Worm (Caenorhabditis elegans): Measurements from ENCODE around the gene C45G9.9.
"Not testable (repeated sequence)": the region's sequence is repeated elsewhere in the genome, so short reads cannot be mapped to it uniquely, and the experiment has no call there.

Gene C45G9.9

DNA sequence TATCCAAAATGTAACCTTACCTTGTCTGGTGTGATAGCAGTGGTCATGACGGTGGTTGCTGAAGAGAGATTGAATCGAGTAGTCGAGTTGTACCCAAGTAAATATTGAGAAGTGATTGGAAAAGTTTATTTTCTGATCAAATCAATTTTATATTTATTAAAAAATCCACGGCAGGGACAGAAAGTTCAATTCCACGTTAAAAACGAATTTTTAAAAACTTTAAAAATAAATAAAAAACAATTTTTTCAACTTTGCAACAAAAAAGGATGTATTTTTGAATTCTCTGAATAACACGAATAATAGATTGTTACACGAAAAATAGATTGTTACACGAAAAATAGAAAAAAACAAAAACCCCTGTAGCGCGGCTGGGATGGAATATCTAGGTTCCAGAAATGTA, at the start of gene C45G9.9:
C45G9.9 (minus strand) TSS at position 101 of the 400 bp plus-strand sequence.
- not testable (repeated sequence) for TF ChIP-seq hmg-4 (GFP tag; optimal IDR thresholded peaks at IDR 0.05); tra-4 (tag; optimal IDR thresholded peaks at IDR 0.05); scrt-1 (GFP tag; IDR thresholded peaks at IDR 0.05)

ce11 chrIII:5102616-5103015, 47.0 kb upstream of the C45G9.9 start, which contains the start of gene F54D8.6:
Gene F54D8.6, plus strand, starts transcription at chrIII:5102985.
- no peak for TF ChIP-seq hnd-1 (tag; optimal IDR thresholded peaks at IDR 0.05)

DNA sequence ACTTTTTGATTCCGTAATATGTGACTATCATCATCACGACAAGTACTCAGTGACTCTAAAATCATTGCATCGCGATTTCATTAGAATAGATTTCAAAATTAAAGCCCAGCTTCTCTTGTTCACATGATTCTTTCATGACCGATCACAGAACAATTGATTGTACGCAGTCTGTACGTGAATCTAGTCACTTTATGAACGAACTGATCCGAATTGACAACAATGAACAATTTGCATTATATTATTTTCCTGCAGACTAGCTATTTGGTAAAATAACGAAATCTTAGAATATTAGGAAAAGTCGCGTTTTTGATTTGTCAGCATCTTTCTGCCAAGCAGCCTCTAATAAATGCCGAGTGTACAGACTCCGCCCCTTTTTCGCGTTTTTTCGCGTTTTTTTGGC, 43.9 kb upstream of the C45G9.9 start:
- TF ChIP-seq hnd-1 (tag; optimal IDR thresholded peaks at IDR 0.05) (no peak), tbx-11 (GFP tag; IDR thresholded peaks at IDR 0.05) (no peak), scrt-1 (GFP tag; IDR thresholded peaks at IDR 0.05) (no peak), ceh-36 (tag; optimal IDR thresholded peaks at IDR 0.05) (no peak), tra-4 (tag; optimal IDR thresholded peaks at IDR 0.05) (no peak), F13C5.2 (tag; optimal IDR thresholded peaks at IDR 0.05) (no peak), flt-1 (GFP tag; IDR thresholded peaks at IDR 0.05) (no peak), B0310.2 (tag; optimal IDR thresholded peaks at IDR 0.05) (no peak)

- TF ChIP-seq sea-1 (GFP tag; conservative IDR thresholded peaks at IDR 0.05) (no peak), flt-1 (GFP tag; IDR thresholded peaks at IDR 0.05) (no peak), hmbx-1 (tag; optimal IDR thresholded peaks at IDR 0.05) (no peak), ceh-13 (GFP tag; optimal IDR thresholded peaks at IDR 0.05) (no peak), tra-4 (tag; optimal IDR thresholded peaks at IDR 0.05) (no peak), hnd-1 (tag; optimal IDR thresholded peaks at IDR 0.05) (no peak), tbx-37 (GFP tag; conservative IDR thresholded peaks at IDR 0.05) (no peak), scrt-1 (GFP tag; IDR thresholded peaks at IDR 0.05) (no peak), F13C5.2 (tag; optimal IDR thresholded peaks at IDR 0.05) (no peak), ets-7 (tag; optimal IDR thresholded peaks at IDR 0.05) (no peak), B0310.2 (tag; optimal IDR thresholded peaks at IDR 0.05) (no peak), tbx-11 (GFP tag; IDR thresholded peaks at IDR 0.05) (no peak), ama-1 (optimal IDR thresholded peaks at IDR 0.05) (no peak), ceh-36 (tag; optimal IDR thresholded peaks at IDR 0.05) (no peak), hmg-4 (GFP tag; optimal IDR thresholded peaks at IDR 0.05) (no peak), aly-1 (tag; optimal IDR thresholded peaks at IDR 0.05) (no peak), pes-1 (GFP tag; IDR thresholded peaks at IDR 0.05) (no peak)
These were observed 43.2 kb upstream of the C45G9.9 start for ce11 chrIII:5098740-5099276.

DNA sequence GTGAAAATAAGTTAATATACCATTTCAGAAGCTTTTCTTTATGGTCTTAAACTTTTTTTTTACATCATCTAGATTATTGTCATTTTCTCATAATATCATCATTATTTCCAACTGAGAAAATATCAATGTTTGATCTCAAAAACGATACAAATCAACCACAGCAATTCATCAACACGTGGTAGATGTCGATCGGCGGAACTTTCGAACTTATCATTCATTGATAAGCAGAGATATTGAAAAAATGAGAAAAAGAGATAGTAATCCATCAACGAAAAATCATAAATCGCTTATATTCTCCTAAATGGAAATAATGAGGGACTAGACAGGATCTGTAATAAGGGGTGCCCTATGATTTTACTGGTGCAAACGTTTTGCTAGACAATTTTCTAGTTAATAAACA, 41.1 kb upstream of the C45G9.9 start:
- no peak for TF ChIP-seq F13C5.2 (tag; optimal IDR thresholded peaks at IDR 0.05)
- TF ChIP-seq pes-1 (GFP tag; IDR thresholded peaks at IDR 0.05), result no peak
- no peak for TF ChIP-seq B0310.2 (tag; optimal IDR thresholded peaks at IDR 0.05)
- no peak for TF ChIP-seq flt-1 (GFP tag; IDR thresholded peaks at IDR 0.05)
- TF ChIP-seq tra-4 (tag; optimal IDR thresholded peaks at IDR 0.05), result no peak
- no peak for TF ChIP-seq ama-1 (optimal IDR thresholded peaks at IDR 0.05)

ce11 chrIII:5094506-5094905, 38.9 kb upstream of the C45G9.9 start, which contains the start of gene F54D8.10:
Gene F54D8.10, plus strand, starts transcription at chrIII:5094806.
- no peak for TF ChIP-seq pes-1 (GFP tag; IDR thresholded peaks at IDR 0.05)
- no peak for TF ChIP-seq hmbx-1 (tag; optimal IDR thresholded peaks at IDR 0.05)

DNA sequence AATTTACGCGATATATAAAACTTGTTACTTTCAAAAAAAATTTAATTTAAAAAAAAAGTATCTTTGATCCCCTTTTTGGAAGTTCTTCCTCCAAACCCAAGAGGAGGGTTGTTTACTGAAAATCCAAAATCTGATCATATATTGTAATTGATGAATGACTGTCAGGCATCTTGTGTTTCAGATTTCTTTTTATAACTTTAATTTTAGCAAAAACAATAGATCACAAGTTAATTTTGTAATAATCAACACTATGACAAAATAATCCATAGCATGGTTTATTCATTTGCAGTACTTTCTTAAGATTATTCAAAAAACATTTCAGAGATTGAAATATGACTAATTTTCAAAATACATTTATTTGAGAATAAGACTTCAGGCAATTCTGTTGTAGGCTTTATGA, 36.7 kb upstream of the C45G9.9 start:
- TF ChIP-seq aly-1 (tag; optimal IDR thresholded peaks at IDR 0.05) (no peak), ceh-36 (tag; optimal IDR thresholded peaks at IDR 0.05) (no peak), hmbx-1 (tag; optimal IDR thresholded peaks at IDR 0.05) (no peak)

ce11 chrIII:5089489-5089888, 33.9 kb upstream of the C45G9.9 start:
- TF ChIP-seq flt-1 (GFP tag; IDR thresholded peaks at IDR 0.05) (no peak), pes-1 (GFP tag; IDR thresholded peaks at IDR 0.05) (no peak), tbx-11 (GFP tag; IDR thresholded peaks at IDR 0.05) (no peak), hmbx-1 (tag; optimal IDR thresholded peaks at IDR 0.05) (no peak), B0310.2 (tag; optimal IDR thresholded peaks at IDR 0.05) (no peak), ama-1 (optimal IDR thresholded peaks at IDR 0.05) (no peak), scrt-1 (GFP tag; IDR thresholded peaks at IDR 0.05) (no peak), ceh-13 (GFP tag; optimal IDR thresholded peaks at IDR 0.05) (no peak), ets-7 (tag; optimal IDR thresholded peaks at IDR 0.05) (no peak), ceh-36 (tag; optimal IDR thresholded peaks at IDR 0.05) (no peak), hmg-4 (GFP tag; optimal IDR thresholded peaks at IDR 0.05) (no peak), hnd-1 (tag; optimal IDR thresholded peaks at IDR 0.05) (no peak), aly-1 (tag; optimal IDR thresholded peaks at IDR 0.05) (no peak), sea-1 (GFP tag; conservative IDR thresholded peaks at IDR 0.05) (no peak), F13C5.2 (tag; optimal IDR thresholded peaks at IDR 0.05) (no peak), tbx-37 (GFP tag; conservative IDR thresholded peaks at IDR 0.05) (no peak), tra-4 (tag; optimal IDR thresholded peaks at IDR 0.05) (no peak)

ce11 chrIII:5085529-5085928, 29.9 kb upstream of the C45G9.9 start, which contains the start of gene cah-1:
Gene cah-1, minus strand, starts transcription at chrIII:5085629.
- TF ChIP-seq tbx-37 (GFP tag; conservative IDR thresholded peaks at IDR 0.05) (no peak), ceh-13 (GFP tag; optimal IDR thresholded peaks at IDR 0.05) (no peak), hnd-1 (tag; optimal IDR thresholded peaks at IDR 0.05) (no peak), flt-1 (GFP tag; IDR thresholded peaks at IDR 0.05) (no peak), tra-4 (tag; optimal IDR thresholded peaks at IDR 0.05) (no peak), ama-1 (optimal IDR thresholded peaks at IDR 0.05) (no peak), aly-1 (tag; optimal IDR thresholded peaks at IDR 0.05) (no peak), hmg-4 (GFP tag; optimal IDR thresholded peaks at IDR 0.05) (no peak), F13C5.2 (tag; optimal IDR thresholded peaks at IDR 0.05) (no peak), sea-1 (GFP tag; conservative IDR thresholded peaks at IDR 0.05) (no peak), ceh-36 (tag; optimal IDR thresholded peaks at IDR 0.05) (no peak), hmbx-1 (tag; optimal IDR thresholded peaks at IDR 0.05) (no peak)
